Fruit fly (Drosophila melanogaster) whole organism, embryonic: Measurements from ENCODE around the gene CG15412.
A peak's percentile ranks its signal among the peaks of the same experiment; 100 is the strongest.

Source experiments
- Atf-2 ChIP-seq: fragments of 200-800 bp; sonication (Bioruptor generic); optimal IDR thresholded peaks from 2 replicates; lab custom pipeline; 2016; ENCODE audit warnings: missing biosample characterization, missing genetic modification characterization
- B-H1 ChIP-seq: fragments of 200-800 bp; sonication (Bioruptor generic); IDR thresholded peaks from 3 replicates; pipeline ENCODE4 v1.3.6; 2022; ENCODE audit warnings: missing biosample characterization, missing genetic modification characterization
- Bdp1 ChIP-seq: fragments of 200-800 bp; sonication (Bioruptor generic); optimal IDR thresholded peaks from 3 replicates; lab custom pipeline; 2016; ENCODE audit warnings: missing biosample characterization, missing genetic modification characterization
- CG10543 ChIP-seq: fragments of 200-800 bp; sonication (Bioruptor generic); optimal IDR thresholded peaks from 3 replicates; lab custom pipeline; 2017; ENCODE audit warnings: missing biosample characterization, mild to moderate bottlenecking, missing genetic modification characterization, moderate library complexity
- CG11247 ChIP-seq: fragments of 200-800 bp; sonication (Bioruptor generic); IDR thresholded peaks from 2 replicates; pipeline ENCODE4 v1.3.6; 2022; ENCODE audit warnings: missing biosample characterization, missing genetic modification characterization
- CG12071 ChIP-seq: fragments of 200-800 bp; sonication (Bioruptor generic); optimal IDR thresholded peaks from 3 replicates; lab custom pipeline; 2018; ENCODE audit warnings: missing biosample characterization, mild to moderate bottlenecking, missing genetic modification characterization
- CG12744 ChIP-seq: fragments of 200-800 bp; sonication (Bioruptor generic); optimal IDR thresholded peaks from 2 replicates; lab custom pipeline; 2016; ENCODE audit warnings: missing biosample characterization, missing genetic modification characterization
- CG13894 ChIP-seq: fragments of 200-800 bp; sonication (Bioruptor generic); optimal IDR thresholded peaks from 3 replicates; lab custom pipeline; 2018; ENCODE audit warnings: missing biosample characterization, mild to moderate bottlenecking, missing genetic modification characterization, moderate library complexity
- CG15011 ChIP-seq: fragments of 200-800 bp; sonication (Bioruptor generic); optimal IDR thresholded peaks from 3 replicates; lab custom pipeline; 2018; ENCODE audit warnings: missing biosample characterization, mild to moderate bottlenecking, missing genetic modification characterization
- CG15073 ChIP-seq: fragments of 200-800 bp; sonication (Bioruptor generic); optimal IDR thresholded peaks from 2 replicates; lab custom pipeline; 2016; ENCODE audit warnings: missing biosample characterization, missing genetic modification characterization
- CG17186 ChIP-seq: fragments of 200-800 bp; sonication (Bioruptor generic); optimal IDR thresholded peaks from 3 replicates; lab custom pipeline; 2017; ENCODE audit warnings: missing biosample characterization, missing genetic modification reagents, missing genetic modification characterization
- CG18619 ChIP-seq: fragments of 200-800 bp; sonication (Bioruptor generic); optimal IDR thresholded peaks from 3 replicates; lab custom pipeline; 2017; ENCODE audit warnings: missing biosample characterization, mild to moderate bottlenecking, missing genetic modification characterization
- CG3995 ChIP-seq: fragments of 200-800 bp; sonication (Bioruptor generic); optimal IDR thresholded peaks from 3 replicates; lab custom pipeline; 2016; ENCODE audit warnings: missing biosample characterization, missing genetic modification characterization
- CG6654 ChIP-seq: fragments of 200-800 bp; sonication (Bioruptor generic); optimal IDR thresholded peaks from 2 replicates; lab custom pipeline; 2017; ENCODE audit warnings: missing biosample characterization, mild to moderate bottlenecking, missing genetic modification characterization
- CG6813 ChIP-seq: fragments of 200-800 bp; sonication (Bioruptor generic); optimal IDR thresholded peaks from 2 replicates; lab custom pipeline; 2017; ENCODE audit warnings: missing biosample characterization, missing genetic modification characterization, mild to moderate bottlenecking, moderate library complexity, missing genetic modification reagents
- CG8478 ChIP-seq: fragments of >200 bp; optimal IDR thresholded peaks from 2 replicates; lab custom pipeline; 2018
- CG8924 ChIP-seq: fragments of 200-800 bp; optimal IDR thresholded peaks from 3 replicates; lab custom pipeline; 2019; ENCODE audit warnings: missing biosample characterization, mild to moderate bottlenecking, missing genetic modification characterization, moderate library complexity
- Camta ChIP-seq: fragments of 200-800 bp; sonication (Bioruptor generic); optimal IDR thresholded peaks from 2 replicates; lab custom pipeline; 2016; ENCODE audit warnings: missing biosample characterization, missing genetic modification characterization
- D19B ChIP-seq: fragments of 200-800 bp; sonication (Bioruptor generic); optimal IDR thresholded peaks from 2 replicates; lab custom pipeline; 2017; ENCODE audit warnings: missing biosample characterization, mild to moderate bottlenecking, missing genetic modification characterization
- Dad ChIP-seq: fragments of 200-800 bp; sonication (Bioruptor generic); optimal IDR thresholded peaks from 3 replicates; lab custom pipeline; 2016; ENCODE audit warnings: missing biosample characterization, missing genetic modification characterization
- Doc2 ChIP-seq: fragments of 200-800 bp; sonication (Bioruptor generic); IDR thresholded peaks from 2 replicates; pipeline ENCODE4 v1.3.6; 2022; ENCODE audit warnings: missing biosample characterization, missing genetic modification characterization
- NFAT ChIP-seq: fragments of 200-800 bp; sonication (Bioruptor generic); IDR thresholded peaks from 2 replicates; pipeline ENCODE4 v1.3.6; 2022; ENCODE audit warnings: missing biosample characterization, missing genetic modification characterization
- Optix ChIP-seq: fragments of 200-800 bp; sonication (Bioruptor generic); IDR thresholded peaks from 3 replicates; pipeline ENCODE4 v1.3.6; 2022; ENCODE audit warnings: missing biosample characterization, missing genetic modification characterization
- Poxn ChIP-seq: fragments of 200-800 bp; sonication (Bioruptor generic); IDR thresholded peaks from 2 replicates; pipeline ENCODE4 v1.3.6; 2022; ENCODE audit warnings: missing biosample characterization, missing genetic modification characterization
- Sin3A ChIP-seq: fragments of >200 bp; optimal IDR thresholded peaks from 2 replicates; lab custom pipeline; 2018
- Tbp ChIP-seq: fragments of >200 bp; optimal IDR thresholded peaks from 2 replicates; lab custom pipeline; 2018; ENCODE audit warnings: missing biosample characterization, missing genetic modification characterization
- Trl ChIP-seq, 3 experiments: fragments of >200 bp in 2 of 3; fragments of 200-800 bp in 1 of 3; sonication (Bioruptor generic) in 1 of 3; optimal IDR thresholded peaks; 2 replicates in 1 of 3; 3 replicates in 2 of 3; lab custom pipeline; 2016 to 2017; ENCODE audit warnings: missing biosample characterization in 1 of 3, missing genetic modification characterization in 1 of 3
- Xrp1 ChIP-seq: fragments of 200-800 bp; sonication (Bioruptor generic); IDR thresholded peaks from 2 replicates; pipeline ENCODE4 v1.3.6; 2022; ENCODE audit warnings: missing biosample characterization, missing genetic modification characterization
- abd-A ChIP-seq: fragments of 200-800 bp; sonication (Bioruptor generic); optimal IDR thresholded peaks from 3 replicates; lab custom pipeline; 2019; ENCODE audit warnings: missing biosample characterization, mild to moderate bottlenecking, missing genetic modification characterization, moderate library complexity
- ac ChIP-seq: fragments of 200-800 bp; sonication (Bioruptor generic); optimal IDR thresholded peaks from 3 replicates; lab custom pipeline; 2017; ENCODE audit warnings: missing biosample characterization, mild to moderate bottlenecking, missing genetic modification characterization
- al ChIP-seq: fragments of 200-800 bp; sonication (Bioruptor generic); IDR thresholded peaks from 2 replicates; pipeline ENCODE4 v1.3.6; 2022; ENCODE audit warnings: missing biosample characterization, missing genetic modification characterization
- ato ChIP-seq: fragments of 200-800 bp; sonication (Bioruptor generic); IDR thresholded peaks from 2 replicates; pipeline ENCODE4 v1.3.6; 2022; ENCODE audit warnings: missing biosample characterization, missing genetic modification characterization; ENCODE audit not compliant: partially characterized antibody
- bcd ChIP-seq: fragments of 200-800 bp; sonication (Bioruptor generic); optimal IDR thresholded peaks from 2 replicates; lab custom pipeline; 2017; ENCODE audit warnings: missing biosample characterization, mild to moderate bottlenecking, missing genetic modification characterization
- caup ChIP-seq: fragments of 200-800 bp; sonication (Bioruptor generic); optimal IDR thresholded peaks from 3 replicates; lab custom pipeline; 2017; ENCODE audit warnings: missing biosample characterization, mild to moderate bottlenecking, missing genetic modification characterization, moderate library complexity; ENCODE audit not compliant: severe bottlenecking
- chn ChIP-seq: fragments of 200-800 bp; sonication (Bioruptor generic); optimal IDR thresholded peaks from 2 replicates; lab custom pipeline; 2016; ENCODE audit warnings: missing biosample characterization, missing genetic modification characterization
- esg ChIP-seq: fragments of 200-800 bp; sonication (Bioruptor generic); conservative IDR thresholded peaks from 2 replicates; pipeline ENCODE4 v1.3.6; 2022; ENCODE audit warnings: missing biosample characterization, missing genetic modification characterization
- eyg ChIP-seq: fragments of 200-800 bp; sonication (Bioruptor generic); optimal IDR thresholded peaks from 3 replicates; lab custom pipeline; 2016; ENCODE audit warnings: missing biosample characterization, missing genetic modification characterization
- gce ChIP-seq: fragments of 200-800 bp; sonication (Bioruptor generic); IDR thresholded peaks from 3 replicates; pipeline ENCODE4 v1.3.6; 2022; ENCODE audit warnings: missing biosample characterization, missing genetic modification characterization
- ham ChIP-seq: fragments of 200-800 bp; sonication (Bioruptor generic); IDR thresholded peaks from 2 replicates; pipeline ENCODE4 v1.3.6; 2022; ENCODE audit warnings: missing biosample characterization, missing genetic modification characterization
- inv ChIP-seq: fragments of 200-800 bp; sonication (Bioruptor generic); IDR thresholded peaks from 2 replicates; pipeline ENCODE4 v1.3.6; 2022; ENCODE audit warnings: missing biosample characterization, missing genetic modification characterization; ENCODE audit not compliant: partially characterized antibody
- mld ChIP-seq: fragments of 200-800 bp; sonication (Bioruptor generic); IDR thresholded peaks from 3 replicates; pipeline ENCODE4 v1.3.6; 2022; ENCODE audit warnings: missing biosample characterization, missing genetic modification characterization; ENCODE audit not compliant: partially characterized antibody
- oc ChIP-seq: fragments of 200-800 bp; sonication (Bioruptor generic); optimal IDR thresholded peaks from 2 replicates; lab custom pipeline; 2018; ENCODE audit warnings: missing biosample characterization, mild to moderate bottlenecking, missing genetic modification characterization, moderate library complexity
- otp ChIP-seq: fragments of 200-800 bp; sonication (Bioruptor generic); IDR thresholded peaks from 3 replicates; pipeline ENCODE4, ENCODE4 v1.3.6; 2022; ENCODE audit warnings: missing biosample characterization, missing genetic modification characterization
- rib ChIP-seq: fragments of 200-800 bp; sonication (Bioruptor generic); IDR thresholded peaks from 2 replicates; pipeline ENCODE4 v1.3.6; 2022; ENCODE audit warnings: missing biosample characterization, missing genetic modification characterization
- sima ChIP-seq: fragments of 200-800 bp; sonication (Bioruptor generic); optimal IDR thresholded peaks from 2 replicates; lab custom pipeline; 2016; ENCODE audit warnings: missing biosample characterization, missing genetic modification characterization
- sqz ChIP-seq: fragments of 200-800 bp; sonication (Bioruptor generic); optimal IDR thresholded peaks from 3 replicates; lab custom pipeline; 2018; ENCODE audit warnings: missing biosample characterization, mild to moderate bottlenecking, missing genetic modification characterization
- stc ChIP-seq: fragments of 200-800 bp; sonication (Bioruptor generic); IDR thresholded peaks from 2 replicates; pipeline ENCODE4 v1.3.6; 2022; ENCODE audit warnings: missing biosample characterization, missing genetic modification characterization
- sug ChIP-seq: fragments of 200-800 bp; optimal IDR thresholded peaks from 2 replicates; lab custom pipeline; 2019; ENCODE audit warnings: missing biosample characterization, mild to moderate bottlenecking, missing genetic modification characterization, moderate library complexity
- tup ChIP-seq: fragments of 200-800 bp; sonication (Bioruptor generic); optimal IDR thresholded peaks from 2 replicates; lab custom pipeline; 2016; ENCODE audit warnings: missing biosample characterization, mild to moderate bottlenecking, missing genetic modification characterization, moderate library complexity
- twi ChIP-seq: fragments of 200-800 bp; optimal IDR thresholded peaks from 2 replicates; lab custom pipeline; 2019; ENCODE audit warnings: missing biosample characterization, mild to moderate bottlenecking, missing genetic modification characterization, moderate library complexity
- yki ChIP-seq: fragments of >200 bp; optimal IDR thresholded peaks from 3 replicates; lab custom pipeline; 2018

The CG15412 gene

dm6 chr2L:3338566-3339215 lies 36.8 kb downstream of the CG15412 start (continued):
- no peak for TF ChIP-seq Poxn (GFP tag; lab: Robert Waterston, UW)
- TF ChIP-seq Sin3A (lab: Kevin White, UChicago), result no peak
- TF ChIP-seq inv (GFP tag; lab: Robert Waterston, UW), result no peak
- peak; percentile 53 for TF ChIP-seq twi
- peak; percentile 85 for TF ChIP-seq otp (GFP tag; lab: Robert Waterston, UW)
- TF ChIP-seq Doc2 (GFP tag; lab: Robert Waterston, UW), result no peak
- peak; percentile 92; the same call in 1 of the 2 replicates for TF ChIP-seq Xrp1
- TF ChIP-seq CG15011 (GFP tag; lab: Kevin White, UChicago), result no peak
- peak; percentile 70 for TF ChIP-seq Bdp1
- TF ChIP-seq stc (GFP tag; lab: Robert Waterston, UW), result peak; percentile 77
- peak; percentile 38 for TF ChIP-seq CG12071 (GFP tag; lab: Kevin White, UChicago)
- peak; percentile 41 for TF ChIP-seq CG15073 (GFP tag; lab: Kevin White, UChicago)
- TF ChIP-seq ac (GFP tag; lab: Kevin White, UChicago), result no peak
- TF ChIP-seq esg (GFP tag; lab: Robert Waterston, UW), result peak; percentile 30; the same call in 1 of the 2 replicates
- no peak for TF ChIP-seq sug (tag; lab: Kevin White, UChicago)
- TF ChIP-seq CG6654 (GFP tag; lab: Kevin White, UChicago), result peak; percentile 73
- no peak for TF ChIP-seq rib (GFP tag; lab: Robert Waterston, UW)
- TF ChIP-seq caup (GFP tag; lab: Kevin White, UChicago), result no peak
- peak; percentile 58 for TF ChIP-seq tup (GFP tag; lab: Kevin White, UChicago)
- TF ChIP-seq Dad (GFP tag; lab: Kevin White, UChicago), result peak; percentile 56
- peak; percentile 68 for TF ChIP-seq bcd (GFP tag; lab: Kevin White, UChicago)
- TF ChIP-seq CG13894 (tag; lab: Kevin White, UChicago), result no peak
- TF ChIP-seq Atf-2 (GFP tag; lab: Kevin White, UChicago), result peak; percentile 86
- no peak for TF ChIP-seq al (GFP tag; lab: Robert Waterston, UW)
- TF ChIP-seq sima (GFP tag; lab: Kevin White, UChicago), result peak; percentile 35
- TF ChIP-seq CG18619 (GFP tag; lab: Kevin White, UChicago), result peak; percentile 22
- no peak for TF ChIP-seq ham
- TF ChIP-seq CG11247, result peak; percentile 62
- TF ChIP-seq CG17186 (GFP tag; lab: Kevin White, UChicago), result peak; percentile 58
- TF ChIP-seq CG12744 (GFP tag; lab: Kevin White, UChicago), result peak; percentile 47
- TF ChIP-seq mld (GFP tag; lab: Robert Waterston, UW), result no peak
- TF ChIP-seq Trl (optimal IDR thresholded peaks at IDR 0.05; lab: Kevin White, UChicago), result peak in 1 of 2 experiments; percentile 1
- TF ChIP-seq Trl (GFP tag; optimal IDR thresholded peaks at IDR 0.05; lab: Kevin White, UChicago), result peak; percentile 83
- TF ChIP-seq yki, result no peak
- TF ChIP-seq CG8924 (tag; lab: Kevin White, UChicago), result peak; percentile 85
- TF ChIP-seq Camta, result peak; percentile 87
- TF ChIP-seq CG6813, result peak; percentile 43
- TF ChIP-seq Optix, result peak; percentile 87
- TF ChIP-seq Tbp (GFP tag; lab: Kevin White, UChicago), result no peak
- TF ChIP-seq gce, result peak; percentile 68; the same call in 1 of the 3 replicates
- TF ChIP-seq abd-A (tag; lab: Kevin White, UChicago), result no peak
- TF ChIP-seq B-H1 (GFP tag; lab: Robert Waterston, UW), result peak; percentile 74
- TF ChIP-seq eyg, result peak; percentile 18
- peak; percentile 90 for TF ChIP-seq chn (GFP tag; lab: Kevin White, UChicago)
- TF ChIP-seq CG8478 (lab: Kevin White, UChicago), result peak; percentile 39
- TF ChIP-seq ato, result no peak
- no peak for TF ChIP-seq sqz (GFP tag; lab: Kevin White, UChicago)
- no peak for TF ChIP-seq NFAT (GFP tag; lab: Robert Waterston, UW)
- peak; percentile 89 for TF ChIP-seq D19B (GFP tag; lab: Kevin White, UChicago)
- no peak for TF ChIP-seq CG10543 (GFP tag; lab: Kevin White, UChicago)
- peak; percentile 90 for TF ChIP-seq oc (tag; lab: Kevin White, UChicago)
- no peak for TF ChIP-seq CG3995 (GFP tag; lab: Kevin White, UChicago)
